Worm (Caenorhabditis elegans) whole organism, L4/young adult: ENCODE data around the gene hrpl-1.
A peak's percentile ranks its signal among the peaks of the same experiment; 100 is the strongest.

ENCODE experiments used
- W03F9.2 ChIP-seq: fragments of 150-350 bp; optimal IDR thresholded peaks from 2 replicates; lab custom pipeline; 2014; ENCODE audit warnings: missing biosample characterization, missing genetic modification characterization
- dao-5 ChIP-seq: sonication (generic microtip); optimal IDR thresholded peaks from 2 replicates; lab custom pipeline; 2016; ENCODE audit warnings: missing genotype, missing genetic modification characterization, moderate library complexity, missing compliant biosample characterization
- him-1 ChIP-seq: sonication (generic microtip); optimal IDR thresholded peaks from 2 replicates; lab custom pipeline; 2016; ENCODE audit warnings: missing genotype, missing genetic modification reagents, missing genetic modification characterization, missing compliant biosample characterization

The hrpl-1 gene

DNA sequence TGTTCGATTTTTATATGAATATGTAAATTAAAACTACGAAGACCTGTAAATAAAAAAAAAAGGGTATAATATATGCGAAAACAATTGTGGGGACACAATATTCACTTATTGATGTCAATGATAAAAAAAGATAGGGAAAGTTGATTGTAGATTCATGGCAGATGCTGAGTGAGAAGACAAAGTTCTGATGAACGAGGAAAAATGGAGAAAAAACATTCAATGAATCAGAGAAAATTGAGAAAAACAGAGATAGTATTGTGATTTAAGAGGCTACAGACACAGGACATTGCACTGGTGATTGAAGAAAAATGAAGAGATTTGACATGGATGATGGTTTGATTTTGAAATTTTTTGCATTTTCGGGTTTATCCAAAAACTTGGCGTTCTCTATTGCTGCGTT is 10.2 kb downstream of the hrpl-1 start:
- no peak for TF ChIP-seq W03F9.2 (tag; lab: Kevin White, UChicago)
- no peak for TF ChIP-seq dao-5 (tag; lab: Kevin White, UChicago)
- no peak for TF ChIP-seq him-1 (tag; lab: Kevin White, UChicago)

DNA sequence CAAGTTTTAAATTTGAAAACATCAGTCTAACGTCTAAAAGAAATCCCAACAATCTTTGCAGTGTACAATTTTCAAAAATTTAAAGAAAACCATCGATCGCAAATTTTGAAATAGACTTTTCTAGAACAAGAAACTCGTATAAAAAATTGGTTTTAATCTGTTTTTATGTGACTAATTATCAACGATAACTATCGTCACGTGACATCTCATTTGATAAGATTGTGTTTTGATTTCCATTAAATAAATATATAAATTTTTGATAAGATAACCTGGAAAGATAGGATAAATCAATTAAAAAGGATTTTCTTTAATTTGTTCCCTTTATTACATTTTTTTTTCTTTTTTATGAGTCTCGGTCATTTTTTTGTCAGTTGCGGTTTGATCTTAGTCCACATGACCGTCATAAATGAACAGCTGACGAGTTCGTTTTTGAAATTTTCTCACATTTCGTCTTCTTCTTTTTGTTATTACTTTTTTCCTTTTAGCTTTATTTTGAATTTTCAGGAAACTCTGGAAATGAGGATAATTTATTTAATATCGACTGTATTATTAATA is 11.1 kb downstream of the hrpl-1 start, which contains the start of gene asm-1:
TSS of gene asm-1 (plus strand) at position 505 of the 555 bp plus-strand sequence.
- TF ChIP-seq him-1 (tag; lab: Kevin White, UChicago), result no peak
- TF ChIP-seq W03F9.2 (tag; lab: Kevin White, UChicago), result no peak
- no peak for TF ChIP-seq dao-5 (tag; lab: Kevin White, UChicago)

DNA sequence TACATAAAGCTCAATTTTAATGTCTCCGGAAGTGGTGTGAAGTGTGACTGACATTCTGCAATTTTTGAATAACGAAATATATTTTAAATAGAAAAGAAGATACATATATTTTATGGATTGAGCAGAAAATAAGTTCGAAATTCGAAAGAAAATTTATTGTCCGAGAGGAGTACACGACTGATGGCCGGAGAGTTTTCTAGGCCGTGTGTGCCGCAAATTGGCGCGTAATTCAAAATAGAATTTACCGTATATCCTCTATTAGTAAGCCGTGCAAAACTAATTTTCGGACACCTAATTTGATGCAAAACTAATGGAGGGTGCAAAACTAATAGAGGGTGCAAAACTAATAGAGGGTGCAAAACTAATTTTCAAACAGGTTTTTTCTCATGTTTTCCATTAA is 14.8 kb downstream of the hrpl-1 start, which contains the start of gene cyn-10:
TSS of gene cyn-10 (minus strand) at position 57 of the 400 bp plus-strand sequence.
- TF ChIP-seq him-1 (tag; lab: Kevin White, UChicago) (peak; percentile 42), dao-5 (tag; lab: Kevin White, UChicago) (no peak), W03F9.2 (tag; lab: Kevin White, UChicago) (peak; percentile 15)

DNA sequence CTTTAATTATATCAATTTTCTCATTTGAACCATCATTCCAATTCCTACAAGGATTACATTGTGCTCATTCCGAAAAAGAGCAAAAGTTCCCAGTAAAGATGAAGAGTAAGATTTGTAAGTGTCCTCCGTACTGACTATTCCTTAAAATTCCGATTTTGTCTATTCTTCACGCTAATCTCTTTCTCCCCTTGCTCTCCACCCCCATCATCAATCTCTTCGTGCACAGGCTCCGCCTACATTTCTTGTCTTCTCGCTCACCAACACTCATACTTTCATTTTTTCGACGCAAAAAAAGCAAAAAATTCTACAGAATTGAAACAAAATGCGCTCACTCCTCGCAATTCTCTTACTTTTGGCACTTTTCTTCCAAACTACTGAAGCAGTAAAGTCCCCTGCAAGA is 17.3 kb downstream of the hrpl-1 start, which contains the start of gene B0252.8:
TSS of gene B0252.8 (plus strand) at position 292 of the 400 bp plus-strand sequence.
- TF ChIP-seq him-1 (tag; lab: Kevin White, UChicago) (no peak), W03F9.2 (tag; lab: Kevin White, UChicago) (no peak), dao-5 (tag; lab: Kevin White, UChicago) (no peak)

DNA sequence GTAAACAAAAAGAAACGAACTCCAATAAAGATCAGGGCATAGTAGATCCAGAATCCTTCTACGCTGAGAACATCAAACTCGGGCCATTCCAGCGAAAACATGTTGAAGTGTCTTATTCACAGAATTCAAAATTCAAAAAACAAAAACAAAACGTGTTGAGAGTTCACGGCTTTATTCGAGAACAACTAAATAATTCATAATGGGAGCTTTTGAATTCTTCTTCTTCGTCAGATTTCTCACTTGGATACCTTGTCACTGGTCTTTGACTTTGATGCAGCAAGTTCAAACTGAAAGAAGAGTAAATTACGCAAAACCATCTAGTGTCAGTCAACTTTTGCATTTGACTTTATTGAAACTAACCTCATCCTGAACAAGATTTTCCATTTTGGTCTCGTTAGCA is 19.2 kb downstream of the hrpl-1 start, which contains the start of gene B0252.11:
TSS of gene B0252.11 (minus strand) at position 101 of the 400 bp plus-strand sequence.
- no peak for TF ChIP-seq W03F9.2 (tag; lab: Kevin White, UChicago)

DNA sequence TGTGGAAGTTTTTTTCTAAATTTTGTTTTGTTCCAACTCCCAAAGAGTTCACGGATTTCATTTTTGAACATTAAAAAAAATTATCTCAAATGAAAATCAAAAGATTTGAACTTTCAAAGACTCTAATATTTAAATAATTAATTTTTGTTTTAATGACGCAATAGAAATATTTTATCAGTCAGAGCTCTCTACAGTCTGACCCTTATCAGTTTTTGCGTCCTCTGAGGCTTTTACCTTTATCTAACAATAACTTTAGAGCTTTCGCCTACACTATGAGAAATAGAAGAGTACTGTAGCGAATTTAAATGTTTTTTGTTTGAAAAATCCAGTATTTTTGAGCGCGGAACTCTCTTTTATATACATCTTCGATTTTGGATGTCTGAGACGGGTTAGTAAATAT is 20.3 kb downstream of the hrpl-1 start, which contains the start of gene B0252.5:
TSS of gene B0252.5 (minus strand) at position 17 of the 400 bp plus-strand sequence.
- no peak for TF ChIP-seq him-1 (tag; lab: Kevin White, UChicago)
- TF ChIP-seq W03F9.2 (tag; lab: Kevin White, UChicago), result no peak
- no peak for TF ChIP-seq dao-5 (tag; lab: Kevin White, UChicago)

DNA sequence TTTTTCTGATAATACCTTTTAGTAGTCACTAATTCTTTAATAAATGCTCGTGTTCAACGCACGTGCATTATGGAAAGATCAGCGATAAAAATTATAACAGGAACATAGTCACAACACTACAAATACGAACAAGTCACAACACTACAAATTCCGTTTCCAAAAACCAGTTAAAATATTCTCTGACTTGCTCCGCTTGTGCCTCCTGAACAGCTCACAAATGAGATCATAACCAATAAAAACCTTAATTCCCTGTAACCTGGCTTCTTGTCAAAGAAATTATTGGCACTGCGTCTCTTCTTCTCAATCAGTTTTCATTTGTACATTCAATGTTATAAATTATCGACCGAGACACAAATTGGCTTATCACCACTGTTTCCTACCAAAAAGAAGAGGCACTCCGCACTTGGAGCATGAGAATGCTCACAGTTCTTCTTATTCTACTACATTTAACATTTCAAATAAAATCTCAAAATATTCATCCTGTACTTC is 20.9 kb downstream of the hrpl-1 start, which contains the start of gene B0252.1:
TSS of gene B0252.1 (plus strand) at position 318 of the 489 bp plus-strand sequence.
- TF ChIP-seq dao-5 (tag; lab: Kevin White, UChicago) (no peak), him-1 (tag; lab: Kevin White, UChicago) (no peak), W03F9.2 (tag; lab: Kevin White, UChicago) (no peak)

DNA sequence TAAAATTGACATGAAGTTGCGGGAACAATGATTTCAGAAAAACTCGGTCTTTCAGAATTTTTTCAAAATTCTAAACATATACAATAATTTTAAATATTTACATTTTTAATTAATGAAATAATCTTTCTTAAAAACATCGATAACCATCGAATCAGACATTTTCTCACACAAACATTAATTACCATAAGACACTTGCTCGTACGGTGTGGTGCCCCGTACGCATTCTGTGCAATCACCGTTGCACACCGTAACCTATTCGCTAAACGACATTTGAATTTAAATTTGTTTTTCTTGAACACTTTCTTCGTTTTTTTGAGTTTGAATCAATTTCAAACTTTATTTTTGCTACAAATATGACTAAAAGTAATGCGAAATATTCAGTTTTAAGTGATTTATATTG is 25.3 kb downstream of the hrpl-1 start:
- TF ChIP-seq him-1 (tag; lab: Kevin White, UChicago), result no peak
- no peak for TF ChIP-seq dao-5 (tag; lab: Kevin White, UChicago)
- no peak for TF ChIP-seq W03F9.2 (tag; lab: Kevin White, UChicago)

DNA sequence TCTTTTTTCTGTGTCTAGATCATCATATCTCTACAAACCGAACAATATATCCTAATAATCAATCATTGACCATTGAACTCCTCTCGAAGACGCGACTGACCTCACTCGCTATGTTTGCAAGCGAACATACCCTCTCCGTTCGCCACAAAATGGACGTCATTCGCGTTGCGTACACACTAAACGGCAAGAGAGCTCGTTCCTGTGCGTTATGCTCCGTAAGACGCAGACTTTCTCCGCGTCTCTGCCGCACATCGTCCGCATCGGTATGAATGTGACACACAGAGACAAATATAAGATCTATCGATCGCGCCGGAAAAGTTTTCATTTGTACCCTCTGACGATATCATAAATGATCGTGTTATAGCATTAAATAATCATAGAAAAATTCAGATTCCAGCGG is 27.5 kb downstream of the hrpl-1 start:
- no peak for TF ChIP-seq W03F9.2 (tag; lab: Kevin White, UChicago)
- TF ChIP-seq dao-5 (tag; lab: Kevin White, UChicago), result no peak
- TF ChIP-seq him-1 (tag; lab: Kevin White, UChicago), result no peak

DNA sequence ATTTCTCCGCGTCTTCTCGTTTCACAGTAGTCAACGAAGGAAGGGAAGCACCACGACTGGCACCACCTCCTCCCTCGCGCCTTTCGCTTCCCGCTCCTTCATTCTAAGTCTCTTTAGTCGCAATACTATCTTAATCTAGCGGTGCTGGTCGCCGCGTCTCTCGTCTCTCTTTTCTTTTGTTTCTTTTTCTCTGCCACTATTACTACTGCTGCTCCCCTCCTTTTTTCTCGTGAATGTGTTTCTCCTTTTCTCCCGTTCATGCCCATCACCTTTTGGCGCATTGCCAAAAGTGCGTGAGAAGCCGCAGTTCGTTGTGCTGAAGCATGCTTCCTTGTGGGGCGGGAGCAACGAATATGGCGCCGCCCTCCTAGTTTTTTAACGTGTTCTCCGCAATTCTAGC is 28.0 kb downstream of the hrpl-1 start:
- TF ChIP-seq him-1 (tag; lab: Kevin White, UChicago) (peak; percentile 66), dao-5 (tag; lab: Kevin White, UChicago) (peak; percentile 26), W03F9.2 (tag; lab: Kevin White, UChicago) (peak; percentile 51)

DNA sequence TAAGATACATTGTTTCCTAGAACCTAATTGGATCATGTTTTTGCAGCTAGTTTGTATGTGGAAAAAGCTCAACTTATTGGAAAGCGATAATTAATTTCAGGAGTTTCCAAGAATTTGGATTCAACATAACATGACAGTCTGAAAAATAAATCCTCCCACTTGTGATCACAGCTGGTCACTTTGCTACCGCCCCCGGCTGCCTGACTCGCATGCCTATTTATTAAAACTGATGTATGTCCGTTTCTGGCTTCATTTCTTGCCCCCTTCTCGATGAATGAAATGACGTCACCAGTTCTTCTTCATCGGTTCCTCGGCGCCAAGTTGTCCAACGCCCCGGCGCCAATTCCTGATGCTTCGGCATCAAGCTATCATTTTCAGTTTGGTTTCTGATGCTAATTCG is 28.5 kb downstream of the hrpl-1 start:
- no peak for TF ChIP-seq him-1 (tag; lab: Kevin White, UChicago)
- no peak for TF ChIP-seq W03F9.2 (tag; lab: Kevin White, UChicago)
- no peak for TF ChIP-seq dao-5 (tag; lab: Kevin White, UChicago)

DNA sequence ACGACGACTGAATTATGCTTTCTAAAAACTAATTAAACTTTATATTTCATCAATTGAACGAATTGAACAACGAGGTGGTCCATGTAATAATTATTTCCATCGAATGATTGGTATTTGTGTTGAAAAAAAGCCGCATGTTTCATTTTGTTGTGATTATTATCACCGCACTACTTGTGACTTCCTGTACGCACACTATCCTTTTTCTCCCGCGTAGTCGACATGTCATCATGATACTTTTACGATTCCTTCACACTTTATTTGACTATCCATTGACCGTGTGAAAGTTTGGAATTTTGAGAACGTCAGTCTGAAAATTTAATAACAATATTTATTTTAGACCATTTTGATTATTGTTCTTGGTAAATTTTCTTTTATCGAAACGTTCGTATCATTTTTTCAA is 29.1 kb downstream of the hrpl-1 start, which contains the start of gene F22D3.4:
TSS of gene F22D3.4 (minus strand) at position 1 of the 400 bp plus-strand sequence.
- no peak for TF ChIP-seq him-1 (tag; lab: Kevin White, UChicago)
- no peak for TF ChIP-seq W03F9.2 (tag; lab: Kevin White, UChicago)
- no peak for TF ChIP-seq dao-5 (tag; lab: Kevin White, UChicago)

DNA sequence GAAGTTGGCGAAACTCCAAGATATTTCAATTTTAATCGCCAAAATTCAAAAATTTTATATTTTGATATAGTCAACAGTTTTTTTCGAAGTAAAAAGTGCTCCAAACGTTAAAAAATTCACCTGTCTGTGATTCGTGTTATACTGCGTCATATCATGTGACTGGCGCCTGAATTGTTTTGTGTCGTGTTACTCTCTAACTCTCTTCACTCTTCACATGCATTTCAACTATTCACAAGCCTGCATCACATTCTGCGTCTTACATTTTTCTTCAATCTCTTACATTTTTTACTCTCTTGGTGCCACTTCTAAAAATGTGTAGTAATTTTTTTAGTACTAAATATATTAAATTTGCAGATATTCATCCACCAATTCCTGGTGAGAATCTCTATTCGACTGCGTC is 29.9 kb downstream of the hrpl-1 start, which contains the start of gene flcn-1:
TSS of gene flcn-1 (plus strand) at position 348 of the 400 bp plus-strand sequence.
- TF ChIP-seq dao-5 (tag; lab: Kevin White, UChicago) (no peak), him-1 (tag; lab: Kevin White, UChicago) (no peak)

DNA sequence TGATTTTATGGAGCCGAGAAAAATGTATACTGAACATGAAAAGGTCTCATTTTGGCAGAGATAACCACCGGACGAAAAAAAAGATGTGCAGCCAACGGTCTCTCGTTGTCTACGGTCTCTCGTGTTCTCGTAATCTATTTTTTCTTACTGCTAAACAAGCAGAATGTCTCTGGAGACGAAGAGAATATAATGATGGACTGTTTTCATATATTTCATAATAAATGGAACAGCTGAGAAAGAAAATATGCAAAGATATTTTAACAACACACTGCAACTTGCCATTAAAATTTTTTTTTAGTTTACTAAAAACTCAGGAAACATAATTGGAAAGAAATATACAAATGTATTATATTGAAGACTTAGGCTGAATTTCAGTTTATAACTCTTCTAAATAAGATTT is 31.5 kb downstream of the hrpl-1 start:
- TF ChIP-seq W03F9.2 (tag; lab: Kevin White, UChicago), result no peak
- no peak for TF ChIP-seq him-1 (tag; lab: Kevin White, UChicago)
- no peak for TF ChIP-seq dao-5 (tag; lab: Kevin White, UChicago)
